Fruit fly (Drosophila melanogaster): ENCODE data around the gene CG10366.

Gene CG10366

dm6 chr2L:19586436-19587333 lies 2.6 kb downstream of the CG10366 start, which contains the start of gene Lar (continued):
- TF ChIP-seq h (optimal IDR thresholded peaks at IDR 0.05), result no peak
- TF ChIP-seq CG4360 (GFP tag; IDR thresholded peaks at IDR 0.05), result no peak
- no peak for TF ChIP-seq grn (GFP tag; optimal IDR thresholded peaks at IDR 0.05)
- no peak for TF ChIP-seq CG33557 (GFP tag; optimal IDR thresholded peaks at IDR 0.05)
- TF ChIP-seq dmrt99B (tag; optimal IDR thresholded peaks at IDR 0.05), result peak; percentile 45
- no peak for TF ChIP-seq CG31224 (GFP tag; IDR thresholded peaks at IDR 0.05)
- peak; percentile 84 for TF ChIP-seq onecut (GFP tag; IDR thresholded peaks at IDR 0.05)
- TF ChIP-seq CG43689 (GFP tag; IDR thresholded peaks at IDR 0.05), result no peak
- no peak for TF ChIP-seq CG17912 (GFP tag; optimal IDR thresholded peaks at IDR 0.05)
- TF ChIP-seq CG14965 (GFP tag; optimal IDR thresholded peaks at IDR 0.05; ENCODE audit: borderline replicate concordance), result no peak
- TF ChIP-seq CG6765 (GFP tag; optimal IDR thresholded peaks at IDR 0.05), result peak; percentile 50
- TF ChIP-seq Sox100B (GFP tag; optimal IDR thresholded peaks at IDR 0.05), result no peak
- no peak for TF ChIP-seq salm (tag; optimal IDR thresholded peaks at IDR 0.05)
- peak; percentile 78 for TF ChIP-seq CG10543 (GFP tag; optimal IDR thresholded peaks at IDR 0.05)
- TF ChIP-seq ERR (GFP tag; optimal IDR thresholded peaks at IDR 0.05), result peak; percentile 32
- TF ChIP-seq dmrt11E (tag; optimal IDR thresholded peaks at IDR 0.05), result peak; percentile 52
- peak; percentile 28 for TF ChIP-seq CG1233 (GFP tag; optimal IDR thresholded peaks at IDR 0.05)
- peak; percentile 34 for TF ChIP-seq Oli (tag; optimal IDR thresholded peaks at IDR 0.05)
- 0 out of 2 replicates have a peak, but pooled peaks have one; percentile 14 for TF ChIP-seq sna (GFP tag; IDR thresholded peaks at IDR 0.05; ENCODE audit: partially characterized antibody)
- TF ChIP-seq CG2875 (GFP tag; optimal IDR thresholded peaks at IDR 0.05), result no peak
- TF ChIP-seq CG10267 (tag; optimal IDR thresholded peaks at IDR 0.05), result peak; percentile 58
- TF ChIP-seq caup (GFP tag; optimal IDR thresholded peaks at IDR 0.05; ENCODE audit: severe bottlenecking), result peak; percentile 57
- TF ChIP-seq dimm (GFP tag; IDR thresholded peaks at IDR 0.05), result no peak
- peak; percentile 58 for TF ChIP-seq phol (tag; optimal IDR thresholded peaks at IDR 0.05)
- peak; percentile 49 for TF ChIP-seq ara (GFP tag; IDR thresholded peaks at IDR 0.05)
- TF ChIP-seq chm (GFP tag; IDR thresholded peaks at IDR 0.05), result 0 out of 2 replicates have a peak, but pooled peaks have one; percentile 45
- peak; percentile 40 for TF ChIP-seq tx (GFP tag; optimal IDR thresholded peaks at IDR 0.05)
- 0 out of 2 replicates have a peak, but pooled peaks have one; percentile 39 for TF ChIP-seq Dref (GFP tag; IDR thresholded peaks at IDR 0.05)
- peak; percentile 69 for TF ChIP-seq Hsf (GFP tag; optimal IDR thresholded peaks at IDR 0.05)
- no peak for TF ChIP-seq seq (GFP tag; IDR thresholded peaks at IDR 0.05)
- TF ChIP-seq amos (GFP tag; IDR thresholded peaks at IDR 0.05; ENCODE audit: partially characterized antibody), result peak; percentile 62; the same call in 1 of the 2 replicates
- peak; percentile 68 for TF ChIP-seq Atf6 (GFP tag; IDR thresholded peaks at IDR 0.05)
- peak; percentile 37; the same call in 1 of the 3 replicates for TF ChIP-seq Optix (GFP tag; IDR thresholded peaks at IDR 0.05)
- TF ChIP-seq Taf1 (GFP tag; IDR thresholded peaks at IDR 0.05), result no peak
- TF ChIP-seq Dek (tag; optimal IDR thresholded peaks at IDR 0.05), result peak; percentile 55
- peak; percentile 32 for TF ChIP-seq sd (tag; optimal IDR thresholded peaks at IDR 0.05)
- peak; percentile 2 for TF ChIP-seq Six4 (GFP tag; optimal IDR thresholded peaks at IDR 0.05)
- peak; percentile 53 for TF ChIP-seq Dad (GFP tag; optimal IDR thresholded peaks at IDR 0.05)
- TF ChIP-seq CG7963 (GFP tag; IDR thresholded peaks at IDR 0.05; ENCODE audit: partially characterized antibody), result no peak
- no peak for TF ChIP-seq Lim3 (GFP tag; IDR thresholded peaks at IDR 0.05)
- peak; percentile 62 for TF ChIP-seq CG18599 (GFP tag; optimal IDR thresholded peaks at IDR 0.05)
- TF ChIP-seq ranshi (GFP tag; IDR thresholded peaks at IDR 0.05), result no peak
- TF ChIP-seq CG32532 (GFP tag; IDR thresholded peaks at IDR 0.05), result peak; percentile 78
- TF ChIP-seq CG33213 (GFP tag; optimal IDR thresholded peaks at IDR 0.05), result peak; percentile 75
- peak; percentile 10 for TF ChIP-seq CG9876 (GFP tag; optimal IDR thresholded peaks at IDR 0.05)
- peak; percentile 50; the same call in 1 of the 2 replicates for TF ChIP-seq lmd (GFP tag; IDR thresholded peaks at IDR 0.05)
- TF ChIP-seq CG5180 (GFP tag; optimal IDR thresholded peaks at IDR 0.05), result no peak
- 0 out of 3 replicates have a peak, but pooled peaks have one; percentile 42 for TF ChIP-seq so (GFP tag; IDR thresholded peaks at IDR 0.05)

Measured in whole organism, embryonic.